Fruit fly (Drosophila melanogaster): Measurements from ENCODE around the gene ome.

DNA sequence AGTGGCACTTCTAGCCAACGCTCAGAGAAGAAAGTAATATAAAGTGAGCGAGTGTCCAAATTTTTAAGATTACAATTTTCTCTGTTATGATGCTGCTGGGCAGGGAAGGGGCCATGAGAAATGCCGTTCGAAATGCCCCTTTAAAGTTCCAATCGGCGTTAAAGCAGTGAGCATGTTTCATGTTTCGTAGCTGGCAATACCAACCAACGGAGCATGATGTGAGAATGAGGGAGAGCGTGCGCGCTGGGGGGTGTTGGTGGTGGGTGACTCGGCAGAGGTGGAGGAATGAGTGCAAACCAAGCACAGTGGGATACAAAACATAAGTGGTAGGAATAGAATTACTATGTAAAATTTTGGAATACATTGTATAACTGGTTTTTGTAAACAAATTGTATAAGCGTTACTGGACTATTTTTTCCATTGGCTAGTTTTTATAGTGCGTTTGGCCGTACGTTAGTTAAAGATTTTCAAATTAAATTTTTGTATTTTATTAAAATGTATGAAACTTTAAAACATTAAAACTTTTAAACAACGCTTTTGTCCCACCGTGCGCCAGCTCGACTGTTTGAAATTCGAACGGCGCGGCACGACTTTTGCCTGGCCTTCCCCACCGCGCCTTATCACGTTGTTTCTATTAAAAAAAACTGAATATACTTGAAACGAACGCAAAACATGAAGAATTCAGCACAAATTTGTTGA is 86.6 kb downstream of the ome start:
- peak; percentile 99 for TF ChIP-seq h (GFP tag; optimal IDR thresholded peaks at IDR 0.05)
- peak; percentile 99 for TF ChIP-seq psq (GFP tag; optimal IDR thresholded peaks at IDR 0.05)
- peak; percentile 92 for TF ChIP-seq Mio (GFP tag; optimal IDR thresholded peaks at IDR 0.05)

Measured in whole organism, wandering third instar larva.